Fruit fly (Drosophila melanogaster): ENCODE results near the gene Hr39.

DNA sequence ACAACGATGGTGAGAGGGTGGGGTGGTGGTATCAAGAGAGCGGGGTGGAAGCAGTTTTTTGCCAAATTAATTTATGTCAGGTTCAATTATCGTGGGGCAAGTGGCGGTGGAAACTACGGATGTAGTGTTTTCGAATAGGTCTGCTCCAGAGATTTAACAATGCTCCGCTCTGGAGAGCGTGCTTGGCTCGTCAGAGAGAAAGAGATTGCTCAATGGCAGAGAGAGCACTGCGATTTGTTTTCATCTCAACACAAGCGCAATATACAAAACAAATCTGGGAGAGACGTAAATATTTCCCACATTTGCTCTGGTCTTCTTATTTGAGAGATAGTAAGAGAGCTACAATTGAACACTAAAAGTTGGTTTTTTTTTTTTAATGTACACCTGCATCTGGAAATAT is 15.3 kb upstream of the Hr39 start:
- TF ChIP-seq Myc (optimal IDR thresholded peaks at IDR 0.05) (no peak), fru (GFP tag; optimal IDR thresholded peaks at IDR 0.05) (no peak), usp (GFP tag; optimal IDR thresholded peaks at IDR 0.05) (no peak), Hr78 (GFP tag; optimal IDR thresholded peaks at IDR 0.05) (no peak), woc (GFP tag; optimal IDR thresholded peaks at IDR 0.05) (no peak), sv (GFP tag; optimal IDR thresholded peaks at IDR 0.05) (no peak), brk (GFP tag; optimal IDR thresholded peaks at IDR 0.05) (no peak), lola (GFP tag; optimal IDR thresholded peaks at IDR 0.05) (no peak)

All from whole organism, wandering third instar larva.